Worm (Caenorhabditis elegans) whole organism, young adult: Measurements from ENCODE around the gene pars-1.

Experiments
- B0019.2 ChIP-seq: fragments of 200-800 bp; sonication (Bioruptor generic); conservative IDR thresholded peaks from 2 replicates; pipeline ENCODE4 v1.3.6; 2022; ENCODE audit warnings: missing genetic modification reagents, missing genetic modification characterization, missing compliant biosample characterization
- F49E8.2 ChIP-seq: sonication (generic microtip); optimal IDR thresholded peaks from 3 replicates; lab custom pipeline; 2017; ENCODE audit warnings: missing genetic modification characterization, mild to moderate bottlenecking, missing compliant biosample characterization, antibody characterized with exemption, moderate library complexity; ENCODE audit not compliant: insufficient read depth
- T26A5.8 ChIP-seq: sonication (generic microtip); optimal IDR thresholded peaks from 2 replicates; lab custom pipeline; 2016; ENCODE audit warnings: missing genetic modification characterization, missing compliant biosample characterization
- Y53F4B.3 ChIP-seq: fragments of 200-800 bp; sonication (Bioruptor generic); IDR thresholded peaks from 2 replicates; pipeline ENCODE4 v1.3.6; 2022; ENCODE audit warnings: missing genetic modification reagents, missing genetic modification characterization, missing compliant biosample characterization
- aptf-2 ChIP-seq: fragments of 200-800 bp; sonication (Bioruptor generic); conservative IDR thresholded peaks from 2 replicates; pipeline ENCODE4 v1.3.6; 2022; ENCODE audit warnings: missing genetic modification reagents, missing genetic modification characterization, missing compliant biosample characterization
- ceh-27 ChIP-seq: fragments of 200-800 bp; sonication (Bioruptor generic); optimal IDR thresholded peaks from 2 replicates; lab custom pipeline; 2018; ENCODE audit warnings: mild to moderate bottlenecking, missing genetic modification characterization, moderate library complexity, missing compliant biosample characterization
- dox-1 ChIP-seq: fragments of 200-800 bp; sonication (Bioruptor generic); IDR thresholded peaks from 2 replicates; pipeline ENCODE4 v1.3.6; 2022; ENCODE audit warnings: missing genetic modification reagents, missing genetic modification characterization, missing compliant biosample characterization
- him-1 ChIP-seq: sonication (generic microtip); optimal IDR thresholded peaks from 2 replicates; lab custom pipeline; 2016; ENCODE audit warnings: missing genotype, missing genetic modification reagents, missing genetic modification characterization, missing compliant biosample characterization
- nfya-1 ChIP-seq: sonication (generic microtip); optimal IDR thresholded peaks from 2 replicates; lab custom pipeline; 2017; ENCODE audit warnings: antibody characterized with exemption, missing compliant biosample characterization, missing genetic modification characterization, borderline replicate concordance; ENCODE audit not compliant: insufficient read depth
- snpc-4 ChIP-seq, 5 experiments: fragments of 150-350 bp in 1 of 5; sonication (generic microtip) in 4 of 5; optimal IDR thresholded peaks; 2 replicates each; lab custom pipeline; 2014 to 2018; ENCODE audit warnings: missing genetic modification characterization in 5 of 5, missing biosample characterization in 3 of 5, antibody characterized with exemption in 2 of 5, mild to moderate bottlenecking in 2 of 5, missing compliant biosample characterization in 2 of 5, missing genotype in 2 of 5, moderate library complexity in 2 of 5, missing genetic modification reagents in 1 of 5
- tlf-1 ChIP-seq: fragments of 200-800 bp; sonication (Bioruptor generic); optimal IDR thresholded peaks from 2 replicates; lab custom pipeline; 2018; ENCODE audit warnings: mild to moderate bottlenecking, missing genetic modification characterization, missing compliant biosample characterization
- unc-62 ChIP-seq: fragments of 150-350 bp; optimal IDR thresholded peaks from 2 replicates; lab custom pipeline; 2014; ENCODE audit warnings: missing biosample characterization, missing genetic modification reagents, missing genetic modification characterization
- zfh-2 ChIP-seq: fragments of 200-800 bp; sonication (Bioruptor generic); conservative IDR thresholded peaks from 2 replicates; pipeline ENCODE4 v1.3.6; 2022; ENCODE audit warnings: missing genetic modification reagents, missing genetic modification characterization, missing compliant biosample characterization
- ztf-18 ChIP-seq: sonication (generic microtip); optimal IDR thresholded peaks from 2 replicates; lab custom pipeline; 2016; ENCODE audit warnings: missing genotype, mild to moderate bottlenecking, missing genetic modification characterization, missing compliant biosample characterization

ce11 chrIII:7262592-7262991 lies 23.8 kb downstream of the pars-1 start:
- no peak for TF ChIP-seq dox-1
- TF ChIP-seq tlf-1 (GFP tag; lab: Kevin White, UChicago): no peak
- TF ChIP-seq zfh-2: no peak
- TF ChIP-seq aptf-2 (GFP tag; lab: Robert Waterston, UW): no peak
- no peak for TF ChIP-seq him-1 (tag; lab: Kevin White, UChicago)
- TF ChIP-seq nfya-1 (tag; lab: Kevin White, UChicago): no peak
- no peak for TF ChIP-seq unc-62 (GFP tag; lab: Kevin White, UChicago)
- no peak for TF ChIP-seq F49E8.2
- no peak for TF ChIP-seq ceh-27 (GFP tag; lab: Kevin White, UChicago)
- no peak for TF ChIP-seq B0019.2 (GFP tag; lab: Robert Waterston, UW)
- no peak for TF ChIP-seq Y53F4B.3
- no peak for TF ChIP-seq T26A5.8 (tag; lab: Kevin White, UChicago)
- no peak for TF ChIP-seq snpc-4 (GFP tag; optimal IDR thresholded peaks at IDR 0.05; lab: Kevin White, UChicago)
- TF ChIP-seq snpc-4 (tag; optimal IDR thresholded peaks at IDR 0.05; lab: Kevin White, UChicago): no peak
- no peak for TF ChIP-seq ztf-18 (tag; lab: Kevin White, UChicago)
